Worm (Caenorhabditis elegans) whole organism, L4 larva: Measurements from ENCODE around the gene arl-8.
A peak's percentile ranks its signal among the peaks of the same experiment; 100 is the strongest.
"Not testable (repeated sequence)": the region's sequence is repeated elsewhere in the genome, so short reads cannot be mapped to it uniquely, and the experiment has no call there.

Experiments
- F26F4.8 ChIP-seq: fragments of 200-800 bp; sonication (Bioruptor generic); conservative IDR thresholded peaks from 2 replicates; pipeline ENCODE4 v1.3.6; 2022; ENCODE audit warnings: missing genetic modification characterization, missing compliant biosample characterization
- F37D6.2 ChIP-seq: sonication (generic microtip); optimal IDR thresholded peaks from 2 replicates; lab custom pipeline; 2016; ENCODE audit warnings: mild to moderate bottlenecking, missing genetic modification characterization, missing compliant biosample characterization
- R02D3.7 ChIP-seq: fragments of 150-350 bp; sonication (generic microtip); optimal IDR thresholded peaks from 3 replicates; lab custom pipeline; 2014; ENCODE audit warnings: missing biosample characterization, missing genetic modification characterization
- T20F7.1 ChIP-seq: fragments of 200-800 bp; sonication (Bioruptor generic); optimal IDR thresholded peaks from 2 replicates; lab custom pipeline; 2018; ENCODE audit warnings: mild to moderate bottlenecking, missing genetic modification characterization, missing compliant biosample characterization
- Y105C5A.15 ChIP-seq: fragments of 200-800 bp; sonication (Bioruptor generic); IDR thresholded peaks from 2 replicates; pipeline ENCODE4 v1.3.6; 2022; ENCODE audit warnings: missing genetic modification characterization, missing compliant biosample characterization
- Y75B8A.6 ChIP-seq: fragments of 200-800 bp; sonication (Bioruptor generic); IDR thresholded peaks from 2 replicates; pipeline ENCODE4 v1.3.6; 2022; ENCODE audit warnings: missing genetic modification reagents, missing genetic modification characterization, missing compliant biosample characterization
- aha-1 ChIP-seq: fragments of 150-350 bp; peaks from one replicate; lab custom pipeline; 2014; ENCODE audit warnings: missing biosample characterization, missing genetic modification characterization
- aly-2 ChIP-seq: sonication (generic microtip); optimal IDR thresholded peaks from 2 replicates; lab custom pipeline; 2018; ENCODE audit warnings: missing biosample characterization, missing genetic modification characterization
- ama-1 ChIP-seq: fragments of 150-350 bp; optimal IDR thresholded peaks from 2 replicates; lab custom pipeline; 2014; ENCODE audit warnings: inconsistent platforms, mixed read lengths
- ceh-62 ChIP-seq: sonication (generic microtip); optimal IDR thresholded peaks from 2 replicates; lab custom pipeline; 2017; ENCODE audit warnings: missing biosample characterization, missing genetic modification characterization
- ctbp-1 ChIP-seq: fragments of 200-800 bp; sonication (Bioruptor generic); IDR thresholded peaks from 2 replicates; pipeline ENCODE4 v1.3.6; 2022; ENCODE audit warnings: missing genetic modification reagents, missing genetic modification characterization, missing compliant biosample characterization
- daf-16 ChIP-seq, 3 experiments: sonication (generic microtip); optimal IDR thresholded peaks; 2 replicates each; lab custom pipeline; 2016 to 2017; ENCODE audit warnings: missing genetic modification characterization in 3 of 3, missing genetic modification reagents in 3 of 3, mild to moderate bottlenecking in 2 of 3, missing compliant biosample characterization in 2 of 3, missing biosample characterization in 1 of 3, moderate library complexity in 1 of 3
- daf-19 ChIP-seq: fragments of 200-800 bp; sonication (Bioruptor generic); conservative IDR thresholded peaks from 2 replicates; pipeline ENCODE4 v1.3.6; 2022; ENCODE audit warnings: missing genetic modification characterization, missing compliant biosample characterization
- dmd-6 ChIP-seq: fragments of 200-800 bp; sonication (Bioruptor generic); IDR thresholded peaks from 2 replicates; pipeline ENCODE4 v1.3.6; 2022; ENCODE audit warnings: missing genetic modification reagents, missing genetic modification characterization, missing compliant biosample characterization
- dpl-1 ChIP-seq: fragments of 150-350 bp; optimal IDR thresholded peaks from 2 replicates; lab custom pipeline; 2014; ENCODE audit warnings: missing biosample characterization, missing genetic modification reagents, missing genetic modification characterization
- duxl-1 ChIP-seq: sonication (generic microtip); optimal IDR thresholded peaks from 2 replicates; lab custom pipeline; 2016; ENCODE audit warnings: mild to moderate bottlenecking, missing genetic modification characterization, moderate library complexity, missing compliant biosample characterization; ENCODE audit not compliant: poor library complexity
- dve-1 ChIP-seq: sonication (generic microtip); optimal IDR thresholded peaks from 2 replicates; lab custom pipeline; 2017; ENCODE audit warnings: antibody characterized with exemption, mild to moderate bottlenecking, missing genetic modification characterization, missing compliant biosample characterization; ENCODE audit not compliant: insufficient read depth
- hif-1 ChIP-seq, 2 experiments: sonication (generic microtip); optimal IDR thresholded peaks; 2 replicates each; lab custom pipeline; 2016 to 2017; ENCODE audit warnings: missing compliant biosample characterization in 2 of 2, missing genetic modification characterization in 2 of 2, missing genetic modification reagents in 2 of 2, missing genotype in 2 of 2, mild to moderate bottlenecking in 1 of 2
- hlh-11 ChIP-seq: fragments of 200-800 bp; sonication (Bioruptor generic); optimal IDR thresholded peaks from 2 replicates; lab custom pipeline; 2018; ENCODE audit warnings: mild to moderate bottlenecking, missing genetic modification characterization, missing compliant biosample characterization
- hlh-30 ChIP-seq: sonication (generic microtip); optimal IDR thresholded peaks from 2 replicates; lab custom pipeline; 2017; ENCODE audit warnings: antibody characterized with exemption, mild to moderate bottlenecking, missing genetic modification characterization, missing compliant biosample characterization; ENCODE audit not compliant: insufficient read depth
- hmg-1.1 ChIP-seq: fragments of 200-800 bp; sonication (Bioruptor generic); IDR thresholded peaks from 2 replicates; pipeline ENCODE4 v1.3.6; 2022; ENCODE audit warnings: missing genetic modification reagents, missing genetic modification characterization, missing compliant biosample characterization
- lim-7 ChIP-seq: fragments of 200-800 bp; sonication (Bioruptor generic); IDR thresholded peaks from 2 replicates; pipeline ENCODE4 v1.3.6; 2022; ENCODE audit warnings: missing genetic modification characterization, missing compliant biosample characterization
- lin-15B ChIP-seq: fragments of 150-350 bp; sonication (generic microtip); optimal IDR thresholded peaks from 3 replicates; lab custom pipeline; 2014; ENCODE audit warnings: missing biosample characterization, missing genetic modification characterization
- lin-38 ChIP-seq: fragments of 200-800 bp; sonication (Bioruptor generic); IDR thresholded peaks from 2 replicates; pipeline ENCODE4 v1.3.6; 2022; ENCODE audit warnings: missing genetic modification reagents, missing genetic modification characterization, missing compliant biosample characterization
- lsy-2 ChIP-seq, 2 experiments: fragments of 150-350 bp in 1 of 2; sonication (generic microtip) in 1 of 2; optimal IDR thresholded peaks; 2 replicates each; lab custom pipeline; 2014 to 2017; ENCODE audit warnings: missing biosample characterization in 2 of 2, missing genetic modification characterization in 2 of 2
- madf-5 ChIP-seq, 2 experiments: fragments of 200-800 bp; sonication (Bioruptor generic); IDR thresholded peaks; 2 replicates each; pipeline ENCODE4 v1.3.6; 2022; ENCODE audit warnings: missing compliant biosample characterization in 2 of 2, missing genetic modification characterization in 2 of 2
- madf-9 ChIP-seq: fragments of 200-800 bp; sonication (Bioruptor generic); conservative IDR thresholded peaks from 2 replicates; pipeline ENCODE4 v1.3.6; 2022; ENCODE audit warnings: missing genetic modification reagents, missing genetic modification characterization, missing compliant biosample characterization
- mdl-1 ChIP-seq, 2 experiments: fragments of 150-350 bp in 1 of 2; sonication (generic microtip) in 1 of 2; optimal IDR thresholded peaks; 2 replicates each; lab custom pipeline; 2014 to 2017; ENCODE audit warnings: missing biosample characterization in 2 of 2, missing genetic modification characterization in 2 of 2
- mep-1 ChIP-seq: fragments of 150-350 bp; sonication (generic microtip); optimal IDR thresholded peaks from 3 replicates; lab custom pipeline; 2014; ENCODE audit warnings: missing biosample characterization, missing genetic modification characterization
- mes-2 ChIP-seq: sonication (generic microtip); optimal IDR thresholded peaks from 2 replicates; lab custom pipeline; 2016; ENCODE audit warnings: missing genotype, mild to moderate bottlenecking, missing genetic modification characterization, missing compliant biosample characterization; ENCODE audit not compliant: poor library complexity, severe bottlenecking
- mxl-2 ChIP-seq: fragments of 200-800 bp; sonication (Bioruptor generic); conservative IDR thresholded peaks from 2 replicates; pipeline ENCODE4 v1.3.6; 2022; ENCODE audit warnings: missing genetic modification reagents, missing genetic modification characterization, missing compliant biosample characterization
- mxl-3 ChIP-seq: fragments of 200-800 bp; sonication (Bioruptor generic); optimal IDR thresholded peaks from 2 replicates; lab custom pipeline; 2018; ENCODE audit warnings: mild to moderate bottlenecking, missing genetic modification characterization, missing compliant biosample characterization
- nhr-10 ChIP-seq: fragments of 150-350 bp; optimal IDR thresholded peaks from 2 replicates; lab custom pipeline; 2014; ENCODE audit warnings: missing biosample characterization, missing genetic modification characterization
- nhr-11 ChIP-seq: fragments of 150-350 bp; optimal IDR thresholded peaks from 2 replicates; lab custom pipeline; 2014; ENCODE audit warnings: missing biosample characterization, missing genetic modification characterization
- nhr-28 ChIP-seq: fragments of 150-350 bp; optimal IDR thresholded peaks from 2 replicates; lab custom pipeline; 2014; ENCODE audit warnings: missing biosample characterization, missing genetic modification characterization
- nhr-76 ChIP-seq: fragments of 150-350 bp; optimal IDR thresholded peaks from 2 replicates; lab custom pipeline; 2014; ENCODE audit warnings: missing biosample characterization, missing genetic modification characterization
- rbr-2 ChIP-seq: sonication (generic microtip); optimal IDR thresholded peaks from 2 replicates; lab custom pipeline; 2016; ENCODE audit warnings: missing genotype, missing genetic modification characterization, missing compliant biosample characterization
- saeg-2 ChIP-seq: fragments of 200-800 bp; sonication (Bioruptor generic); IDR thresholded peaks from 2 replicates; pipeline ENCODE4 v1.3.6; 2022; ENCODE audit warnings: missing genetic modification reagents, missing genetic modification characterization, missing compliant biosample characterization
- sdz-12 ChIP-seq: fragments of 200-800 bp; sonication (Bioruptor generic); optimal IDR thresholded peaks from 2 replicates; lab custom pipeline; 2018; ENCODE audit warnings: mild to moderate bottlenecking, missing genetic modification characterization, missing compliant biosample characterization
- skn-1 ChIP-seq: fragments of 150-350 bp; optimal IDR thresholded peaks from 2 replicates; lab custom pipeline; 2014; ENCODE audit warnings: missing biosample characterization, missing genetic modification characterization
- unc-130 ChIP-seq: sonication (generic microtip); optimal IDR thresholded peaks from 2 replicates; lab custom pipeline; 2016; ENCODE audit warnings: missing genetic modification reagents, missing genetic modification characterization, missing compliant biosample characterization
- unc-62 ChIP-seq, 3 experiments: fragments of 150-350 bp in 1 of 3; sonication (generic microtip); optimal IDR thresholded peaks in 2 of 3; peaks in 1 of 3; 1 replicate in 1 of 3; 2 replicates in 2 of 3; lab custom pipeline; 2014 to 2017; ENCODE audit warnings: missing biosample characterization in 3 of 3, missing genetic modification characterization in 3 of 3, missing genetic modification reagents in 3 of 3, missing genotype in 1 of 3
- zag-1 ChIP-seq: fragments of 150-350 bp; optimal IDR thresholded peaks from 2 replicates; lab custom pipeline; 2014; ENCODE audit warnings: missing biosample characterization, missing genetic modification characterization
- zfp-3 ChIP-seq: fragments of 200-800 bp; sonication (Bioruptor generic); conservative IDR thresholded peaks from 2 replicates; pipeline ENCODE4 v1.3.6; 2022; ENCODE audit warnings: missing genetic modification reagents, missing genetic modification characterization, missing compliant biosample characterization

Gene arl-8

DNA sequence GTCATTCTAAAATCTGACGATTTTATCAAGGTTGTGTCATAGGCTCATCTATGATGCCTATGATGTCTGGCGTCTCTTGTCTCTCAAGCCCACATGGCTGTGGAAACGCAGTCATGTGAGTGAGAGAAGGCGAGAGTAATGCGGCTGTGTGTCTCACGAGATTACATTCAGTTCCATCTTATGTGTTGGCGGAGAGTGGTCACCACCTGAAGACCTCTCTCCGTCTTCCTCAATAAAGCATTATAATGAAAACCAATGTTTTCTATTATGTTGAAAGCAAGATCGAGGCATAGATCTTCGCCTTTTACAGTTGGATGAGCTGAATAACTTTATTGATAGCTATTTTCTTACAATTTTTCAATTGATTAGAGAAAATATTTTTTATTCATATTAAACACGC, 34.6 kb upstream of the arl-8 start:
- TF ChIP-seq dmd-6 (peak; percentile 66), lin-38 (GFP tag; lab: Robert Waterston, UW) (peak; percentile 51), saeg-2 (GFP tag; lab: Robert Waterston, UW) (0 out of 2 replicates have a peak, but pooled peaks have one; percentile 44), mep-1 (tag; lab: Kevin White, UChicago) (peak; percentile 36), T20F7.1 (GFP tag; lab: Kevin White, UChicago) (peak; percentile 63), mdl-1 (tag; optimal IDR thresholded peaks at IDR 0.05; lab: Kevin White, UChicago) (peak; percentile 51 to 90), nhr-11 (tag; lab: Kevin White, UChicago) (peak; percentile 39), unc-62 (GFP tag; optimal IDR thresholded peaks at IDR 0.05 in 1 of 2; lab: Kevin White, UChicago) (peak in 1 of 2 experiments; percentile 96), hlh-30 (peak; percentile 97), daf-19 (GFP tag; lab: Robert Waterston, UW) (0 out of 2 replicates have a peak, but pooled peaks have one; percentile 43), mxl-2 (GFP tag; lab: Robert Waterston, UW) (0 out of 2 replicates have a peak, but pooled peaks have one; percentile 44), hlh-11 (tag; lab: Kevin White, UChicago) (peak; percentile 80), mxl-3 (peak; percentile 69), ctbp-1 (GFP tag; lab: Robert Waterston, UW) (0 out of 2 replicates have a peak, but pooled peaks have one; percentile 18), nhr-28 (tag; lab: Kevin White, UChicago) (peak; percentile 33), hmg-1.1 (GFP tag; lab: Robert Waterston, UW) (peak; percentile 84; the same call in 1 of the 2 replicates), hif-1 (tag; optimal IDR thresholded peaks at IDR 0.05; lab: Kevin White, UChicago) (peak in 1 of 2 experiments; percentile 17), madf-9 (GFP tag; lab: Robert Waterston, UW) (0 out of 2 replicates have a peak, but pooled peaks have one; percentile 25), lsy-2 (tag; optimal IDR thresholded peaks at IDR 0.05; lab: Kevin White, UChicago) (peak in 1 of 2 experiments; percentile 40), dve-1 (tag; lab: Kevin White, UChicago) (peak; percentile 62)
- TF ChIP-seq unc-62 (tag; optimal IDR thresholded peaks at IDR 0.05; lab: Kevin White, UChicago), result not testable (repeated sequence)
- TF ChIP-seq, all 104 proteins: peak for 20; not testable (repeated sequence) for 84

DNA sequence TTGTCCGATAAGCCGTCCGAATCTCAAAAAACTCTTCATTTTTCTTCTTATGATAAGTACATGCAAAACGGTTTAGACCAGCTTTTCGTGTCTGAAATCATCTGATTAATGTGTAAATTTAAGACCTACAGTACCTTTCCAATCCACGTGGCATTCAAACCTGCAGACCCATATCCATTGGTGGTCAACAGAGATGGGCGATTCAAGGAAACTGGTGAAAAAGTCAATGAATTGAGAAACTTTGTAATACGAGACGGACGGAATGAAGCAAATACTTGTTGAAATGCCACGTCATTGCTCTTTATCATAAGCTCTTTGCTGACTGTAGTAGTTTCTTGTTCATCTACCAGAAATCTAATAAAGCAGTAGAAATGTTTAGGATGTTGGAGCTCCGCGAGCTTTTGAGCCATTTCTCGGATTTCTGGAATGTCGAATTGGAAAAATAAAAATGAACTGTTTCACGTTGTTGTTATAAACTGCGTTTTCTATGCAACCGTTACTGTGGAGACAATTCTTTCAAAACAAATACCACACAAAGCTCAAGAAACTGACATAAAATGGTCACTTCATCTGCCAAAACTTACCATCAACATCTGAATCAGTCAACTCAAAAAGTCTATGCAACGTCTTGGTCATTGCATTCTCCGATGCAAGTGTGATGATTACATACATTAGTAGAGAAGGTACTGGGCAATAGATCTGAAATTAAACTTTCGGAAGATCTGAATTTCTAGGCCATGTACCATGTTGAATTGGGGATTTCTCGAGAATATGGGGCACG, 33.8 kb upstream of the arl-8 start:
- TF ChIP-seq lin-38 (GFP tag; lab: Robert Waterston, UW), result no peak
- TF ChIP-seq aha-1 (tag; lab: Kevin White, UChicago), result peak; percentile 86
- TF ChIP-seq daf-16 (GFP tag; optimal IDR thresholded peaks at IDR 0.05; lab: Kevin White, UChicago), result no peak
- TF ChIP-seq daf-16 (tag; optimal IDR thresholded peaks at IDR 0.05; lab: Kevin White, UChicago), result peak; percentile 23
- TF ChIP-seq aly-2 (tag; lab: Kevin White, UChicago), result no peak

DNA sequence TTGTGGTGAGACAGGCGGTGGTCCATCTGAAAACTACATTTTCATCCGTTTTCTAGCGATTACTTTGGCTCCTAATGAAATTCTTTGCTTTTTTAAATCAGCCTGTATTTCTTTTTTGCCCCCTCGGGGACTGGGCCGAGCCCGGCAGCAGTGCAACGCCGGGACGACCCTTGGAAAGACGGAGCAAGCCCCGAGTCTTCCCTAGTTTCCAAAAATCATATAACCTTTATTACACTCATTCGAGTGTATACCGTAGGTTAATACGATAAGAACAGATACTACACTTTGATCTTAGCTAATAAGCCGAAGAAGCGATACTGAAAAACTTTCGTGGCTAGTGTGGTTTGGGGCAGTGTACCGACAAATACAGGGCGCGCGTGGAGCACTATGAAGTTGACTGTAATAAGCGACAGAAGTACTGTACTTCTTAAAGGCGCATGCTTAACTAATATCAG, 33.2 kb upstream of the arl-8 start:
- TF ChIP-seq nhr-10 (tag; lab: Kevin White, UChicago) (no peak), zag-1 (tag; lab: Kevin White, UChicago) (no peak), unc-130 (GFP tag; lab: Kevin White, UChicago) (peak; percentile 75), ama-1 (lab: Kevin White, UChicago) (no peak), duxl-1 (tag; lab: Kevin White, UChicago) (no peak), rbr-2 (tag; lab: Kevin White, UChicago) (no peak), F37D6.2 (tag; lab: Kevin White, UChicago) (no peak), skn-1 (tag; lab: Kevin White, UChicago) (no peak), sdz-12 (no peak), lin-15B (tag; lab: Kevin White, UChicago) (no peak), lim-7 (GFP tag; lab: Robert Waterston, UW) (no peak), dpl-1 (no peak), mxl-2 (GFP tag; lab: Robert Waterston, UW) (no peak), Y75B8A.6 (no peak), R02D3.7 (tag; lab: Kevin White, UChicago) (no peak), mdl-1 (tag; optimal IDR thresholded peaks at IDR 0.05; lab: Kevin White, UChicago) (no peak), ceh-62 (tag; lab: Kevin White, UChicago) (no peak), F26F4.8 (GFP tag; lab: Robert Waterston, UW) (no peak), Y105C5A.15 (GFP tag; lab: Robert Waterston, UW) (no peak), mxl-3 (no peak), mes-2 (tag; lab: Kevin White, UChicago) (peak; percentile 8), ctbp-1 (GFP tag; lab: Robert Waterston, UW) (no peak), nhr-76 (tag; lab: Kevin White, UChicago) (no peak), madf-5 (GFP tag; IDR thresholded peaks at IDR 0.05; lab: Robert Waterston, UW) (no peak), aha-1 (tag; lab: Kevin White, UChicago) (peak; percentile 66), zfp-3 (GFP tag; lab: Robert Waterston, UW) (no peak)
